Fruit fly (Drosophila melanogaster) S2 (cell line): ENCODE data around the gene comm2.

Experiments
- CG8478 ChIP-seq: fragments of >200 bp; optimal IDR thresholded peaks from 2 replicates; lab custom pipeline; 2018
- CTCF ChIP-seq, 2 experiments: fragments of >200 bp; optimal IDR thresholded peaks; 2 replicates each; lab custom pipeline; 2018

dm6 chr3L:15692388-15692787, 7.3 kb downstream of the comm2 start:
- no peak for TF ChIP-seq CG8478
- no peak for TF ChIP-seq CTCF (optimal IDR thresholded peaks at IDR 0.05; lab: Kevin White, UChicago)
